Worm (Caenorhabditis elegans): ENCODE results near the gene F37B12.1.

- TF ChIP-seq ztf-11 (tag; optimal IDR thresholded peaks at IDR 0.05), result no peak
- no peak for TF ChIP-seq elt-3 (tag; optimal IDR thresholded peaks at IDR 0.05)
Observed at ce11 chrII:9038736-9039135, 9.7 kb upstream of the F37B12.1 start.
